Worm (Caenorhabditis elegans) whole organism, late embryonic: ENCODE measurements around the gene C26B9.7.

Experiments used
- ceh-45 ChIP-seq: fragments of 200-800 bp; sonication (Bioruptor generic); IDR thresholded peaks from 2 replicates; pipeline ENCODE4 v1.3.6; 2022; ENCODE audit warnings: missing genetic modification reagents, missing genetic modification characterization, missing compliant biosample characterization
- hlh-8 ChIP-seq: sonication (generic microtip); optimal IDR thresholded peaks from 2 replicates; lab custom pipeline; 2016; ENCODE audit warnings: missing genotype, missing genetic modification characterization, missing compliant biosample characterization

ce11 chrX:5374742-5375141, 32.6 kb downstream of the C26B9.7 start, which contains the start of gene sek-4:
- TF ChIP-seq hlh-8 (tag; lab: Kevin White, UChicago) = no peak
- no peak for TF ChIP-seq ceh-45 (GFP tag; lab: Robert Waterston, UW)
